Worm (Caenorhabditis elegans): ENCODE results near the gene mai-1.

Gene mai-1

DNA sequence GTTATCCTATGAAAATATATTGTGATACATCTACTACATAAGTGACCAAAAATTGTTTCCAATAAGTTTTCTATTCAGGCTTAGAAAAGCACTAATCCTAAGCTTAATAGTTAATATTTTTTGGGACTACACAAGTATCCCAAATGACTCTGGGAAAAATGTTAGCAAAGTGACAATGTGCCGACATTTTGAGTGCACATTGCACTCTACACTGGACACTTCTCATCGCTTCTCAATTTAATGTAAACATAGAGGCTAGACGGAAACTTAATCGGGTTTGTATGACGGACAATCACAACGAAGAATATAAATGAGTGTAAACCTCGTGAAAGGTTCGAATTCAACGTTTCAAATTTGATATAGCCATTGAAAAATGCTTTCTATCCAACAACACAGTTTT, 4.7 kb downstream of the mai-1 start (continued):
- TF ChIP-seq egl-27 (tag; optimal IDR thresholded peaks at IDR 0.05) (peak; percentile 15), nhr-6 (tag; optimal IDR thresholded peaks at IDR 0.05) (peak; percentile 60), mdl-1 (tag; optimal IDR thresholded peaks at IDR 0.05) (no peak), nhr-10 (tag; optimal IDR thresholded peaks at IDR 0.05) (no peak)

DNA sequence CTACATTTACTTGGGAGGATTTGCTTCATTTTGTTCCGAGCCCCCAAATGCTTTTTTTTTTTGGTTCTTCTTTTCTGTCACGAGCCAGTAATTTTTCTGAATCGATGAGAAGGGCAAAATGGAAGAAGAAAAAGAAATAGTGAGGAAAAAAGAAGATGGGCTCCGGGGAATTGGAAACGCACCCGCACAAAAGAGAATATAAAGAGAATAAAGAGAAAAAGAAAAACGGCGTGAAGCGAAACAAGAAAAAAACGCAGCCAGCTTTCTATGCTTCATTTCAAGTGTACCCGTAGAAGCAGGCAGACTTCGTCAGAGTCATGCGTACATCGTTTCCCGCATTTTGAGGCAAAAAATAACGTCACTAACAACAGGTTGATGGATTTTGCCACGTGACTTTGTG, 5.3 kb downstream of the mai-1 start:
- no peak for TF ChIP-seq sem-4 (tag; optimal IDR thresholded peaks at IDR 0.05)
- no peak for TF ChIP-seq lin-13 (GFP tag; optimal IDR thresholded peaks at IDR 0.05)
- TF ChIP-seq nhr-6 (tag; optimal IDR thresholded peaks at IDR 0.05): no peak
- TF ChIP-seq egl-27 (tag; optimal IDR thresholded peaks at IDR 0.05): no peak
- no peak for TF ChIP-seq elt-3 (tag; optimal IDR thresholded peaks at IDR 0.05)
- no peak for TF ChIP-seq ztf-1 (GFP tag; conservative IDR thresholded peaks at IDR 0.05)
- no peak for TF ChIP-seq skn-1 (tag; optimal IDR thresholded peaks at IDR 0.05)
- TF ChIP-seq unc-62 (GFP tag; optimal IDR thresholded peaks at IDR 0.05): no peak
- TF ChIP-seq crh-2 (tag; optimal IDR thresholded peaks at IDR 0.05): peak; percentile 29
- no peak for TF ChIP-seq dmd-4 (tag; optimal IDR thresholded peaks at IDR 0.05)
- no peak for TF ChIP-seq mab-5 (tag; optimal IDR thresholded peaks at IDR 0.05)
- TF ChIP-seq zag-1 (tag; optimal IDR thresholded peaks at IDR 0.05): peak; percentile 67
- no peak for TF ChIP-seq sma-3 (GFP tag; optimal IDR thresholded peaks at IDR 0.05)
- peak; percentile 59 for TF ChIP-seq C34F6.9 (tag; optimal IDR thresholded peaks at IDR 0.05)
- TF ChIP-seq nhr-23 (tag; optimal IDR thresholded peaks at IDR 0.05): no peak
- TF ChIP-seq ceh-16 (tag; optimal IDR thresholded peaks at IDR 0.05): no peak
- peak; percentile 46 for TF ChIP-seq sma-9 (GFP tag; optimal IDR thresholded peaks at IDR 0.05)
- no peak for TF ChIP-seq sma-9 (tag; optimal IDR thresholded peaks at IDR 0.05)
- no peak for TF ChIP-seq nhr-237 (tag; optimal IDR thresholded peaks at IDR 0.05)
- TF ChIP-seq lin-39 (tag; optimal IDR thresholded peaks at IDR 0.05): no peak
- no peak for TF ChIP-seq nhr-25 (tag; optimal IDR thresholded peaks at IDR 0.05)
- peak in 1 of 2 experiments; percentile 31 for TF ChIP-seq lsy-2 (tag; optimal IDR thresholded peaks at IDR 0.05)
- no peak for TF ChIP-seq fos-1 (tag; optimal IDR thresholded peaks at IDR 0.05)
- no peak for TF ChIP-seq alr-1 (tag; optimal IDR thresholded peaks at IDR 0.05)
- peak; percentile 30 for TF ChIP-seq unc-55 (GFP tag; optimal IDR thresholded peaks at IDR 0.05)
- no peak for TF ChIP-seq lin-11 (tag; optimal IDR thresholded peaks at IDR 0.05)
- no peak for TF ChIP-seq gmeb-1 (tag; optimal IDR thresholded peaks at IDR 0.05)
- TF ChIP-seq Y55F3AM.14 (GFP tag; optimal IDR thresholded peaks at IDR 0.05): no peak
- peak; percentile 54 for TF ChIP-seq nhr-129 (tag; optimal IDR thresholded peaks at IDR 0.05)
- TF ChIP-seq mdl-1 (tag; optimal IDR thresholded peaks at IDR 0.05): peak in 1 of 2 experiments; percentile 48
- TF ChIP-seq nhr-12 (tag; optimal IDR thresholded peaks at IDR 0.05): no peak

DNA sequence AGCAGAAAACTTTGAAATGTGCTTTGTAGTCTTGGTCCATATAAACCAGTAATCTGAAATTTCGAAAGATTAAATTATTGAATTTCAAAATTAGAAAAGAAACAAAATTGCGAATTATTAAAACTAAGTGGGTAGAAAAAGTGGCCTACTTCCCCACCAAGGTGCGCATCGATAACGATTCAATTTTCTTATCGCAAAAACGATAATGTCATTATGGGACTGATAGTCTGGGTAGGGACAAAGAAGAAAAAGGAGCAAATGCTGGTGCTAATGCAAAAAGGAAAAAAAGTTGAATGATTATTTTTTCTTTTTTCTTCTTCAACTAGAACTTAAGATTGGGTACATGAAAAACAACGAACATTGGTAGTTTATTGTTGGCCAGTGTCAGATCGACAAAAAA, 5.8 kb downstream of the mai-1 start, which contains the start of gene gpcp-1:
gpcp-1 (minus strand) TSS at position 53 of the 400 bp plus-strand sequence.
- no peak for TF ChIP-seq lin-13 (GFP tag; optimal IDR thresholded peaks at IDR 0.05)
- TF ChIP-seq C34F6.9 (tag; optimal IDR thresholded peaks at IDR 0.05): no peak
- TF ChIP-seq elt-3 (tag; optimal IDR thresholded peaks at IDR 0.05): no peak
- peak; percentile 65 for TF ChIP-seq fos-1 (tag; optimal IDR thresholded peaks at IDR 0.05)
- TF ChIP-seq dmd-4 (tag; optimal IDR thresholded peaks at IDR 0.05): no peak
- no peak for TF ChIP-seq sma-9 (GFP tag; optimal IDR thresholded peaks at IDR 0.05)
- TF ChIP-seq sma-9 (tag; optimal IDR thresholded peaks at IDR 0.05): no peak

DNA sequence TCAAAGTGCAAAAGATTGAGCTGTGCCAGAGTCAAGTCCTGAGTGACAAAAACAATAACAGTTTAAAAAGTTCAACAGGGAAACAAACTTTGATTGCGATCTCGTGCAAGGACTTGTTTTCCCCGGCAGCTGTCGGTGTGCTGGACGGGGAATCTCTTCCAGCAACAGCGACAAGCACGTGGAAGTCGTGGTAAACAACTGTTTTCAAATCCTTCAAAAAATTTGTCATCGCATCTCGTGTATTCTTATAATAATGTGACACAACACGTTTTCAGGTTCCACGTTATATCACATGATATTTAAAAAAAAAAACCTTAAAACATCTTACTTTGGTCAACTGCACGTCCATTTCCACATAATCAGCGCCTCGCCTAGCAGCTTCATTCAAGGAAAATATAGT, 7.8 kb downstream of the mai-1 start:
- TF ChIP-seq ZK546.5 (tag; optimal IDR thresholded peaks at IDR 0.05) (no peak), nhr-237 (tag; optimal IDR thresholded peaks at IDR 0.05) (no peak), nhr-77 (tag; optimal IDR thresholded peaks at IDR 0.05) (no peak), Y55F3AM.14 (GFP tag; optimal IDR thresholded peaks at IDR 0.05) (no peak), ceh-16 (tag; optimal IDR thresholded peaks at IDR 0.05) (no peak), crh-2 (tag; optimal IDR thresholded peaks at IDR 0.05) (no peak), unc-39 (tag; optimal IDR thresholded peaks at IDR 0.05) (no peak), ama-1 (optimal IDR thresholded peaks at IDR 0.05) (no peak), unc-62 (GFP tag; optimal IDR thresholded peaks at IDR 0.05) (no peak), nhr-23 (tag; optimal IDR thresholded peaks at IDR 0.05) (no peak), skn-1 (tag; optimal IDR thresholded peaks at IDR 0.05) (no peak), nhr-129 (tag; optimal IDR thresholded peaks at IDR 0.05) (peak; percentile 41), blmp-1 (tag; optimal IDR thresholded peaks at IDR 0.05; ENCODE audit: insufficient read depth) (no peak), nhr-6 (tag; optimal IDR thresholded peaks at IDR 0.05) (no peak), mbf-1 (tag; optimal IDR thresholded peaks at IDR 0.05) (no peak), dmd-4 (tag; optimal IDR thresholded peaks at IDR 0.05) (no peak), fos-1 (tag; optimal IDR thresholded peaks at IDR 0.05) (no peak), F13H6.1 (tag; optimal IDR thresholded peaks at IDR 0.05) (peak; percentile 36), sma-3 (GFP tag; optimal IDR thresholded peaks at IDR 0.05) (no peak), mdl-1 (tag; optimal IDR thresholded peaks at IDR 0.05) (peak; percentile 19 to 36), nhr-11 (tag; optimal IDR thresholded peaks at IDR 0.05) (no peak), mab-5 (tag; optimal IDR thresholded peaks at IDR 0.05) (no peak), ztf-11 (tag; optimal IDR thresholded peaks at IDR 0.05) (no peak), ceh-82 (tag; optimal IDR thresholded peaks at IDR 0.05) (no peak), nhr-10 (tag; optimal IDR thresholded peaks at IDR 0.05) (no peak), nhr-12 (tag; optimal IDR thresholded peaks at IDR 0.05) (no peak), gmeb-1 (tag; optimal IDR thresholded peaks at IDR 0.05) (no peak), snpc-4 (tag; optimal IDR thresholded peaks at IDR 0.05) (no peak), lsy-2 (tag; optimal IDR thresholded peaks at IDR 0.05) (peak in 1 of 2 experiments; percentile 37), zag-1 (tag; optimal IDR thresholded peaks at IDR 0.05) (no peak), peb-1 (tag; optimal IDR thresholded peaks at IDR 0.05) (no peak), C34F6.9 (tag; optimal IDR thresholded peaks at IDR 0.05) (peak; percentile 29), ztf-1 (GFP tag; conservative IDR thresholded peaks at IDR 0.05) (no peak), lin-13 (GFP tag; optimal IDR thresholded peaks at IDR 0.05) (no peak), R02D3.7 (tag; optimal IDR thresholded peaks at IDR 0.05) (no peak), lin-39 (tag; optimal IDR thresholded peaks at IDR 0.05) (no peak)
